Fruit fly (Drosophila melanogaster) whole organism, embryonic: ENCODE results near the gene VhaAC45RP.

Experiments used
- B-H2 ChIP-seq: fragments of 200-800 bp; sonication (Bioruptor generic); optimal IDR thresholded peaks from 2 replicates; lab custom pipeline; 2018; ENCODE audit warnings: missing biosample characterization, mild to moderate bottlenecking, missing genetic modification characterization
- Bteb2 ChIP-seq: fragments of 200-800 bp; sonication (Bioruptor generic); optimal IDR thresholded peaks from 2 replicates; lab custom pipeline; 2016; ENCODE audit warnings: missing biosample characterization, missing genetic modification characterization
- CG10366 ChIP-seq: fragments of 200-800 bp; sonication (Bioruptor generic); IDR thresholded peaks from 2 replicates; pipeline ENCODE4 v1.3.6; 2022; ENCODE audit warnings: missing biosample characterization, missing genetic modification characterization
- CG12769 ChIP-seq: fragments of 200-800 bp; sonication (Bioruptor generic); optimal IDR thresholded peaks from 2 replicates; lab custom pipeline; 2019; ENCODE audit warnings: missing biosample characterization, mild to moderate bottlenecking, missing genetic modification characterization, moderate library complexity
- CG12942 ChIP-seq: fragments of 200-800 bp; sonication (Bioruptor generic); optimal IDR thresholded peaks from 3 replicates; lab custom pipeline; 2016; ENCODE audit warnings: missing biosample characterization, missing genetic modification characterization
- CG13123 ChIP-seq: fragments of 200-800 bp; sonication (Bioruptor generic); optimal IDR thresholded peaks from 2 replicates; lab custom pipeline; 2016; ENCODE audit warnings: missing biosample characterization, missing genetic modification characterization
- CG13296 ChIP-seq: fragments of 200-800 bp; sonication (Bioruptor generic); optimal IDR thresholded peaks from 3 replicates; lab custom pipeline; 2018; ENCODE audit warnings: missing biosample characterization, mild to moderate bottlenecking, missing genetic modification characterization
- CG13424 ChIP-seq: fragments of 200-800 bp; sonication (Bioruptor generic); optimal IDR thresholded peaks from 2 replicates; lab custom pipeline; 2019; ENCODE audit warnings: missing biosample characterization, mild to moderate bottlenecking, missing genetic modification characterization, moderate library complexity
- CG14965 ChIP-seq: fragments of 200-800 bp; sonication (Bioruptor generic); optimal IDR thresholded peaks from 2 replicates; lab custom pipeline; 2016; ENCODE audit warnings: missing biosample characterization, missing genetic modification characterization, borderline replicate concordance
- CG1647 ChIP-seq: fragments of 200-800 bp; sonication (Bioruptor generic); optimal IDR thresholded peaks from 3 replicates; lab custom pipeline; 2016; ENCODE audit warnings: missing biosample characterization, missing genetic modification characterization
- CG32532 ChIP-seq: fragments of 200-800 bp; sonication (Bioruptor generic); IDR thresholded peaks from 2 replicates; pipeline ENCODE4 v1.3.6; 2022; ENCODE audit warnings: missing biosample characterization, missing genetic modification characterization
- CG4404 ChIP-seq: fragments of 200-800 bp; sonication (Bioruptor generic); IDR thresholded peaks from 2 replicates; pipeline ENCODE4 v1.3.6; 2022; ENCODE audit warnings: missing biosample characterization, missing genetic modification characterization
- CG4707 ChIP-seq: fragments of 200-800 bp; sonication (Bioruptor generic); optimal IDR thresholded peaks from 2 replicates; lab custom pipeline; 2018; ENCODE audit warnings: missing biosample characterization, mild to moderate bottlenecking, missing genetic modification characterization, moderate library complexity
- CG6813 ChIP-seq: fragments of 200-800 bp; sonication (Bioruptor generic); optimal IDR thresholded peaks from 2 replicates; lab custom pipeline; 2017; ENCODE audit warnings: missing biosample characterization, missing genetic modification characterization, mild to moderate bottlenecking, moderate library complexity, missing genetic modification reagents
- CG8281 ChIP-seq: fragments of 200-800 bp; sonication (Bioruptor generic); optimal IDR thresholded peaks from 2 replicates; lab custom pipeline; 2018; ENCODE audit warnings: missing biosample characterization, mild to moderate bottlenecking, missing genetic modification characterization, moderate library complexity
- CG8388 ChIP-seq: fragments of 200-800 bp; sonication (Bioruptor generic); optimal IDR thresholded peaks from 2 replicates; lab custom pipeline; 2019; ENCODE audit warnings: missing biosample characterization, mild to moderate bottlenecking, missing genetic modification characterization, moderate library complexity
- CG9215 ChIP-seq: fragments of 200-800 bp; sonication (Bioruptor generic); IDR thresholded peaks from 2 replicates; pipeline ENCODE4 v1.3.6; 2022; ENCODE audit warnings: missing biosample characterization, missing genetic modification characterization
- CG9932 ChIP-seq: fragments of 200-800 bp; sonication (Bioruptor generic); IDR thresholded peaks from 2 replicates; pipeline ENCODE4 v1.3.6; 2022; ENCODE audit warnings: missing biosample characterization, missing genetic modification characterization
- Dbx ChIP-seq: fragments of 200-800 bp; sonication (Bioruptor generic); IDR thresholded peaks from 3 replicates; pipeline ENCODE4 v1.3.6; 2022; ENCODE audit warnings: missing biosample characterization, missing genetic modification characterization
- Drgx ChIP-seq: fragments of 200-800 bp; sonication (Bioruptor generic); IDR thresholded peaks from 2 replicates; pipeline ENCODE4 v1.3.6; 2022; ENCODE audit warnings: missing biosample characterization, missing genetic modification characterization
- Fer3 ChIP-seq: fragments of 200-800 bp; sonication (Bioruptor generic); optimal IDR thresholded peaks from 2 replicates; lab custom pipeline; 2018; ENCODE audit warnings: missing biosample characterization, mild to moderate bottlenecking, missing genetic modification characterization, moderate library complexity
- Hand ChIP-seq: fragments of 200-800 bp; sonication (Bioruptor generic); optimal IDR thresholded peaks from 2 replicates; lab custom pipeline; 2017; ENCODE audit warnings: mild to moderate bottlenecking, missing biosample characterization, missing genetic modification reagents, missing genetic modification characterization
- HmgZ ChIP-seq: fragments of 200-800 bp; sonication (Bioruptor generic); optimal IDR thresholded peaks from 2 replicates; lab custom pipeline; 2018; ENCODE audit warnings: missing biosample characterization, mild to moderate bottlenecking, missing genetic modification characterization
- Hmx ChIP-seq: fragments of 200-800 bp; sonication (Bioruptor generic); optimal IDR thresholded peaks from 2 replicates; lab custom pipeline; 2016; ENCODE audit warnings: missing biosample characterization, missing genetic modification characterization
- Oli ChIP-seq: fragments of 200-800 bp; sonication (Bioruptor generic); optimal IDR thresholded peaks from 2 replicates; lab custom pipeline; 2018; ENCODE audit warnings: missing biosample characterization, mild to moderate bottlenecking, missing genetic modification characterization, moderate library complexity
- Sox100B ChIP-seq: fragments of 200-800 bp; sonication (Bioruptor generic); optimal IDR thresholded peaks from 3 replicates; lab custom pipeline; 2018; ENCODE audit warnings: missing biosample characterization, mild to moderate bottlenecking, missing genetic modification characterization
- Sry-δ ChIP-seq: fragments of 200-800 bp; sonication (Bioruptor generic); optimal IDR thresholded peaks from 2 replicates; lab custom pipeline; 2016; ENCODE audit warnings: missing biosample characterization, missing genetic modification characterization
- Trl ChIP-seq, 3 experiments: fragments of >200 bp in 2 of 3; fragments of 200-800 bp in 1 of 3; sonication (Bioruptor generic) in 1 of 3; optimal IDR thresholded peaks; 2 replicates in 1 of 3; 3 replicates in 2 of 3; lab custom pipeline; 2016 to 2017; ENCODE audit warnings: missing biosample characterization in 1 of 3, missing genetic modification characterization in 1 of 3
- Vsx1 ChIP-seq: fragments of 200-800 bp; sonication (Bioruptor generic); optimal IDR thresholded peaks from 2 replicates; lab custom pipeline; 2017; ENCODE audit warnings: missing biosample characterization, mild to moderate bottlenecking, missing genetic modification characterization, missing genetic modification reagents
- al ChIP-seq: fragments of 200-800 bp; sonication (Bioruptor generic); IDR thresholded peaks from 2 replicates; pipeline ENCODE4 v1.3.6; 2022; ENCODE audit warnings: missing biosample characterization, missing genetic modification characterization
- amos ChIP-seq: fragments of 200-800 bp; sonication (Bioruptor generic); IDR thresholded peaks from 2 replicates; pipeline ENCODE4 v1.3.6; 2022; ENCODE audit warnings: missing biosample characterization, missing genetic modification characterization; ENCODE audit not compliant: partially characterized antibody
- ase ChIP-seq: fragments of 200-800 bp; sonication (Bioruptor generic); IDR thresholded peaks from 3 replicates; pipeline ENCODE4 v1.3.6; 2022; ENCODE audit warnings: missing biosample characterization, missing genetic modification characterization
- bbx ChIP-seq: fragments of 200-800 bp; sonication (Bioruptor generic); IDR thresholded peaks from 2 replicates; pipeline ENCODE4 v1.3.6; 2022; ENCODE audit warnings: missing biosample characterization, missing genetic modification characterization; ENCODE audit not compliant: partially characterized antibody
- caup ChIP-seq: fragments of 200-800 bp; sonication (Bioruptor generic); optimal IDR thresholded peaks from 3 replicates; lab custom pipeline; 2017; ENCODE audit warnings: missing biosample characterization, mild to moderate bottlenecking, missing genetic modification characterization, moderate library complexity; ENCODE audit not compliant: severe bottlenecking
- chn ChIP-seq: fragments of 200-800 bp; sonication (Bioruptor generic); optimal IDR thresholded peaks from 2 replicates; lab custom pipeline; 2016; ENCODE audit warnings: missing biosample characterization, missing genetic modification characterization
- ci ChIP-seq: fragments of 200-800 bp; sonication (Bioruptor generic); IDR thresholded peaks from 3 replicates; pipeline ENCODE4 v1.3.6; 2022; ENCODE audit warnings: missing biosample characterization, missing genetic modification characterization
- fu2 ChIP-seq: fragments of 200-800 bp; sonication (Bioruptor generic); optimal IDR thresholded peaks from 2 replicates; lab custom pipeline; 2016; ENCODE audit warnings: missing biosample characterization, missing genetic modification characterization
- gcm ChIP-seq: fragments of 200-800 bp; sonication (Bioruptor generic); optimal IDR thresholded peaks from 2 replicates; lab custom pipeline; 2019; ENCODE audit warnings: missing biosample characterization, mild to moderate bottlenecking, missing genetic modification characterization, moderate library complexity
- klu ChIP-seq: fragments of 200-800 bp; sonication (Bioruptor generic); IDR thresholded peaks from 2 replicates; pipeline ENCODE4 v1.3.6; 2022; ENCODE audit warnings: missing biosample characterization, missing genetic modification characterization
- knrl ChIP-seq: fragments of 200-800 bp; sonication (Bioruptor generic); IDR thresholded peaks from 3 replicates; pipeline ENCODE4 v1.3.6; 2022; ENCODE audit warnings: missing biosample characterization, missing genetic modification characterization; ENCODE audit not compliant: partially characterized antibody
- nom ChIP-seq: fragments of 200-800 bp; sonication (Bioruptor generic); optimal IDR thresholded peaks from 2 replicates; lab custom pipeline; 2017; ENCODE audit warnings: missing biosample characterization, missing genetic modification characterization, mild to moderate bottlenecking, moderate library complexity, missing genetic modification reagents
- pho ChIP-seq: fragments of 200-800 bp; sonication (Bioruptor generic); optimal IDR thresholded peaks from 2 replicates; lab custom pipeline; 2016; ENCODE audit warnings: missing biosample characterization, missing genetic modification characterization
- pum ChIP-seq: fragments of 200-800 bp; sonication (Bioruptor generic); optimal IDR thresholded peaks from 2 replicates; lab custom pipeline; 2016; ENCODE audit warnings: missing biosample characterization, missing genetic modification characterization
- repo ChIP-seq: fragments of 200-800 bp; sonication (Bioruptor generic); optimal IDR thresholded peaks from 2 replicates; lab custom pipeline; 2016; ENCODE audit warnings: missing biosample characterization, missing genetic modification characterization
- row ChIP-seq: fragments of 200-800 bp; sonication (Bioruptor generic); IDR thresholded peaks from 3 replicates; pipeline ENCODE4 v1.3.6; 2022; ENCODE audit warnings: missing biosample characterization, missing genetic modification characterization
- seq ChIP-seq: fragments of 200-800 bp; sonication (Bioruptor generic); IDR thresholded peaks from 2 replicates; pipeline ENCODE4 v1.3.6; 2022; ENCODE audit warnings: missing biosample characterization, missing genetic modification characterization
- sisA ChIP-seq: fragments of 200-800 bp; sonication (Bioruptor generic); IDR thresholded peaks from 2 replicates; pipeline ENCODE4 v1.3.6; 2022; ENCODE audit warnings: missing biosample characterization, missing genetic modification characterization
- sob ChIP-seq: fragments of 200-800 bp; sonication (Bioruptor generic); IDR thresholded peaks from 2 replicates; pipeline ENCODE4 v1.3.6; 2022; ENCODE audit warnings: missing biosample characterization, missing genetic modification characterization

The VhaAC45RP gene

DNA sequence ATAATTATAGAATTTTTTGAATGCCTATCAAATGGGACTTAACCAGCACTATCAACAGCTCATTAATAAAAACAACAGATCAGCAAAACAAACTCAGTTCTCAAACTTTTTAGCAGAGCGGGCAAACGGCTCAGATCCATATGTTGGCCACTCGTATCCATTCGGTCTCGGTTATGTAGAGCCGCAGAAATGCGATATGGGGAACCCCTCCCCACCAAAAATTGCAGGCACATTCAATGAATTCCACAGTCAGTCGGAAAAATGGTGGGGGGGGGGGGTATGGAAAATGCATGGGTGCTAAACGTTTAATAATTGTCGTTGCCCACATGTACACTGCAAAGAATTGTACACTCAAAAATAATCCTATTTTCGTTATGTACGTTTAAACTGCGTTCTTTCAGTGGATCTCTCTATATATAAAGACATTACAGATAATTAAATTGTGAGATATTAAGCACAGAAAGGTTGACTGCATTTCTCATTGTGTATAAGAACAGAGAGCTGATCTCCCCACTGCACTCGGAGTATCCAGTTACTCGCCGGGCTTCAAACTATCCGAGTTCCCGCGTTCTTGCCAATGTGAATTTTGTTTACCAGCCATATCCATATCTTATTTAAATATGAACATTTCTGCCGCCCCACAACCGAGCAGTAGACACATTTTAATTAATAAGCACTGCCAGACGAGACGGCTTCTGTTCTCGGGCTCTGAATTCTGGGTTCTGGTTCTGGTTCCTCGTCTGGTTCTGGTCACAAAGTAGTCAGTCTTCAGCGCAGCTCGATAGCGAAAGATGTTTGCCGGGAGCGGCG is 14.7 kb downstream of the VhaAC45RP start, which contains the start of gene CG15529 (continued):
- TF ChIP-seq CG4707 (GFP tag; lab: Kevin White, UChicago) (no peak), CG8388 (no peak), Fer3 (tag; lab: Kevin White, UChicago) (no peak), Oli (tag; lab: Kevin White, UChicago) (no peak), klu (GFP tag; lab: Robert Waterston, UW) (no peak), amos (no peak), al (GFP tag; lab: Robert Waterston, UW) (0 out of 2 replicates have a peak, but pooled peaks have one; percentile 18), pum (GFP tag; lab: Kevin White, UChicago) (no peak), HmgZ (tag; lab: Kevin White, UChicago) (no peak), CG8281 (tag; lab: Kevin White, UChicago) (no peak), sob (GFP tag; lab: Robert Waterston, UW) (0 out of 2 replicates have a peak, but pooled peaks have one; percentile 12), bbx (GFP tag; lab: Robert Waterston, UW) (no peak), gcm (no peak), CG13424 (no peak), B-H2 (no peak), ase (GFP tag; lab: Robert Waterston, UW) (no peak), caup (no peak), ci (0 out of 3 replicates have a peak, but pooled peaks have one; percentile 39), CG1647 (no peak), CG6813 (GFP tag; lab: Kevin White, UChicago) (no peak), Drgx (GFP tag; lab: Robert Waterston, UW) (peak; percentile 74), Bteb2 (GFP tag; lab: Kevin White, UChicago) (no peak), Sry-δ (GFP tag; lab: Kevin White, UChicago) (no peak), pho (GFP tag; lab: Kevin White, UChicago) (no peak), nom (GFP tag; lab: Kevin White, UChicago) (peak; percentile 60), Hmx (no peak), CG9215 (no peak), CG12942 (no peak), sisA (GFP tag; lab: Robert Waterston, UW) (peak; percentile 8; the same call in 1 of the 2 replicates), CG12769 (tag; lab: Kevin White, UChicago) (no peak), CG10366 (GFP tag; lab: Robert Waterston, UW) (no peak), CG14965 (GFP tag; lab: Kevin White, UChicago) (no peak), Dbx (GFP tag; lab: Robert Waterston, UW) (0 out of 3 replicates have a peak, but pooled peaks have one; percentile 32), CG4404 (GFP tag; lab: Robert Waterston, UW) (0 out of 2 replicates have a peak, but pooled peaks have one; percentile 9), knrl (GFP tag; lab: Robert Waterston, UW) (no peak), seq (GFP tag; lab: Robert Waterston, UW) (no peak), Hand (GFP tag; lab: Kevin White, UChicago) (no peak), CG13296 (no peak), repo (GFP tag; lab: Kevin White, UChicago) (no peak), CG13123 (GFP tag; lab: Kevin White, UChicago) (no peak), Vsx1 (GFP tag; lab: Kevin White, UChicago) (no peak), Sox100B (GFP tag; lab: Kevin White, UChicago) (no peak), CG9932 (GFP tag; lab: Robert Waterston, UW) (peak; percentile 54), Trl (optimal IDR thresholded peaks at IDR 0.05; lab: Kevin White, UChicago) (no peak), Trl (GFP tag; optimal IDR thresholded peaks at IDR 0.05; lab: Kevin White, UChicago) (no peak), chn (no peak), row (peak; percentile 18; the same call in 1 of the 3 replicates), fu2 (GFP tag; lab: Kevin White, UChicago) (no peak), CG32532 (GFP tag; lab: Robert Waterston, UW) (peak; percentile 34; the same call in 1 of the 2 replicates)
